Fruit fly (Drosophila melanogaster): ENCODE results near the gene CG5928.

- TF ChIP-seq svp (GFP tag), result peak; percentile 63
- no peak for TF ChIP-seq CG6276 (GFP tag; optimal IDR thresholded peaks at IDR 0.05)
- TF ChIP-seq CG15336 (GFP tag; IDR thresholded peaks at IDR 0.05), result 0 out of 2 replicates have a peak, but pooled peaks have one; percentile 25
- no peak for TF ChIP-seq Smox (GFP tag; optimal IDR thresholded peaks at IDR 0.05)
- no peak for TF ChIP-seq Sox102F (GFP tag; optimal IDR thresholded peaks at IDR 0.05)
- no peak for TF ChIP-seq CG34406 (GFP tag; optimal IDR thresholded peaks at IDR 0.05)
- no peak for TF ChIP-seq CG6854 (GFP tag; optimal IDR thresholded peaks at IDR 0.05)
- TF ChIP-seq CG4318 (GFP tag; optimal IDR thresholded peaks at IDR 0.05), result no peak
- TF ChIP-seq achi (GFP tag; optimal IDR thresholded peaks at IDR 0.05), result no peak
- TF ChIP-seq CG10669 (GFP tag; optimal IDR thresholded peaks at IDR 0.05), result no peak
- no peak for TF ChIP-seq CG10631 (GFP tag; optimal IDR thresholded peaks at IDR 0.05)
- TF ChIP-seq acj6 (GFP tag; optimal IDR thresholded peaks at IDR 0.05), result no peak
- TF ChIP-seq fd59A (GFP tag; optimal IDR thresholded peaks at IDR 0.05), result no peak
- TF ChIP-seq OdsH (GFP tag; optimal IDR thresholded peaks at IDR 0.05), result no peak
Observed at dm6 chrX:6089679-6090460, 22.1 kb downstream of the CG5928 start, which contains the start of gene raptor.

Data from whole organism, prepupa.